Worm (Caenorhabditis elegans) whole organism, L1 larva: Measurements from ENCODE around the gene F56D6.12.

Experiments used
- egl-27 ChIP-seq, 2 experiments: fragments of 150-350 bp in 1 of 2; sonication (generic microtip); optimal IDR thresholded peaks; 3 replicates each; lab custom pipeline; 2017 to 2018; ENCODE audit warnings: missing biosample characterization in 2 of 2, missing genetic modification characterization in 2 of 2, missing genetic modification reagents in 2 of 2
- jun-1 ChIP-seq: fragments of 150-350 bp; optimal IDR thresholded peaks from 2 replicates; lab custom pipeline; 2014; ENCODE audit warnings: missing biosample characterization, missing genetic modification reagents, missing genetic modification characterization
- lsy-2 ChIP-seq, 2 experiments: fragments of 150-350 bp; optimal IDR thresholded peaks; 2 replicates each; lab custom pipeline; 2014; ENCODE audit warnings: missing biosample characterization in 2 of 2, missing genetic modification characterization in 2 of 2
- mab-9 ChIP-seq: fragments of 200-800 bp; sonication (Bioruptor generic); IDR thresholded peaks from 2 replicates; pipeline ENCODE4 v1.3.6; 2022; ENCODE audit warnings: missing genetic modification reagents, missing genetic modification characterization, missing compliant biosample characterization
- mdl-1 ChIP-seq, 2 experiments: fragments of 150-350 bp; optimal IDR thresholded peaks; 2 replicates each; lab custom pipeline; 2014 to 2017; ENCODE audit warnings: missing biosample characterization in 2 of 2, missing genetic modification characterization in 2 of 2, inconsistent platforms in 1 of 2
- nhr-237 ChIP-seq: fragments of 150-350 bp; optimal IDR thresholded peaks from 2 replicates; lab custom pipeline; 2014; ENCODE audit warnings: missing biosample characterization, missing genetic modification characterization
- unc-62 ChIP-seq: fragments of 150-350 bp; optimal IDR thresholded peaks from 2 replicates; lab custom pipeline; 2014; ENCODE audit warnings: missing biosample characterization, missing genetic modification reagents, missing genetic modification characterization

ce11 chrIV:3918160-3918559, 10.2 kb downstream of the F56D6.12 start, which contains the start of gene F56D6.23:
- TF ChIP-seq egl-27 (tag; optimal IDR thresholded peaks at IDR 0.05; lab: Kevin White, UChicago) (no peak), lsy-2 (tag; optimal IDR thresholded peaks at IDR 0.05; lab: Kevin White, UChicago) (no peak), mab-9 (GFP tag; lab: Robert Waterston, UW) (no peak), mdl-1 (tag; optimal IDR thresholded peaks at IDR 0.05; lab: Kevin White, UChicago) (no peak), unc-62 (GFP tag; lab: Kevin White, UChicago) (no peak), nhr-237 (tag; lab: Kevin White, UChicago) (no peak), jun-1 (no peak)
